Fruit fly (Drosophila melanogaster): ENCODE measurements around the gene CG5003.

CG5003 gene

dm6 chr3R:27953890-27954289 lies 37.6 kb upstream of the CG5003 start, which contains the start of gene CG4951:
Gene CG4951 (minus strand): TSS chr3R:27954112.
- TF ChIP-seq Sox14 (GFP tag; optimal IDR thresholded peaks at IDR 0.05): no peak
- TF ChIP-seq pdm3 (GFP tag; optimal IDR thresholded peaks at IDR 0.05): no peak
- no peak for TF ChIP-seq net (GFP tag; optimal IDR thresholded peaks at IDR 0.05)
- no peak for TF ChIP-seq CG11294 (GFP tag; IDR thresholded peaks at IDR 0.05)
- no peak for TF ChIP-seq CG6792 (GFP tag; optimal IDR thresholded peaks at IDR 0.05)
- no peak for TF ChIP-seq Lpt (GFP tag; optimal IDR thresholded peaks at IDR 0.05)
- TF ChIP-seq Smox (GFP tag; optimal IDR thresholded peaks at IDR 0.05): no peak
- no peak for TF ChIP-seq Hr4 (GFP tag; optimal IDR thresholded peaks at IDR 0.05)
- no peak for TF ChIP-seq Sox15 (GFP tag; optimal IDR thresholded peaks at IDR 0.05)
- TF ChIP-seq CG6808 (GFP tag; optimal IDR thresholded peaks at IDR 0.05): no peak
- TF ChIP-seq CG7368 (GFP tag; optimal IDR thresholded peaks at IDR 0.05): no peak
- no peak for TF ChIP-seq dsx (GFP tag; optimal IDR thresholded peaks at IDR 0.05; ENCODE audit: poor library complexity, severe bottlenecking)

DNA sequence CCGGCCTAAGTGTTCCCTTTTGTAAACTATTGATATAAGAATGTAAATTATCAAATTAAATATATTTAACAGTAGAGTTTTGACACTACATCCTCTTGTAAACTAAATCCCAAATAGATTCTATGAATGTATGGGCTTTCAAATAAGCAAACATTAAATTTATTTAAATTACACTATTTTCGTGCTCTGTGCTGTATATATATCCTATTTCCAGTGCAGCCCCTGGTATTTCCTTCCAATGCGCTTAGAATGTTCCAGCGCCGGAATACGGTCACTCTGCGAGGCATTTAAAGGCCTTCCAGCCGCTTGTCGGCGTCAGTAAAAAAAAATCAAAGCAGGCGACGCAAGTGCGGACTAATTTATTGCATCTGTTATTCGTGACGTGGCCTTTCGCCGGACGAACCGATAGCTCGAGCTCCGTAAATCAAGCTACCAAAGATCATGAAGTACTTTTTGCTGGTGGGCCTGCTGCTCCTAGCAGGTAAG lies 32.1 kb upstream of the CG5003 start, which contains the start of gene Gp93:
Gene Gp93 (plus strand): TSS at position 291 of the 486 bp plus-strand sequence.
- TF ChIP-seq fd59A (GFP tag; optimal IDR thresholded peaks at IDR 0.05) (peak; percentile 25), CG34406 (GFP tag; optimal IDR thresholded peaks at IDR 0.05) (peak; percentile 61), Hr39 (GFP tag; optimal IDR thresholded peaks at IDR 0.05) (no peak), cyc (GFP tag; optimal IDR thresholded peaks at IDR 0.05) (peak; percentile 9), dsx (GFP tag; optimal IDR thresholded peaks at IDR 0.05; ENCODE audit: poor library complexity, severe bottlenecking) (peak; percentile 29), CG10669 (GFP tag; optimal IDR thresholded peaks at IDR 0.05) (no peak), Hr38 (GFP tag; optimal IDR thresholded peaks at IDR 0.05) (no peak), Smox (GFP tag; optimal IDR thresholded peaks at IDR 0.05) (no peak), CG11762 (GFP tag; optimal IDR thresholded peaks at IDR 0.05; ENCODE audit: insufficient read depth) (no peak), Eip93F (GFP tag; optimal IDR thresholded peaks at IDR 0.05) (no peak), salr (GFP tag; optimal IDR thresholded peaks at IDR 0.05) (peak in 1 of 2 experiments; percentile 35), CG6854 (GFP tag; optimal IDR thresholded peaks at IDR 0.05) (peak; percentile 26), svp (GFP tag) (peak; percentile 79), acj6 (GFP tag; optimal IDR thresholded peaks at IDR 0.05) (no peak), Met (GFP tag; optimal IDR thresholded peaks at IDR 0.05) (no peak), Sox14 (GFP tag; optimal IDR thresholded peaks at IDR 0.05) (peak; percentile 46), Eip78C (GFP tag) (peak; percentile 90), spab (GFP tag; optimal IDR thresholded peaks at IDR 0.05) (no peak), CG11294 (GFP tag; IDR thresholded peaks at IDR 0.05) (peak; percentile 49; the same call in 1 of the 2 replicates), CG10631 (GFP tag; optimal IDR thresholded peaks at IDR 0.05) (no peak), CG6163 (GFP tag; IDR thresholded peaks at IDR 0.05) (peak; percentile 72), CG4318 (GFP tag; optimal IDR thresholded peaks at IDR 0.05) (no peak), Ets21C (GFP tag; optimal IDR thresholded peaks at IDR 0.05) (no peak), CG6276 (GFP tag; optimal IDR thresholded peaks at IDR 0.05) (no peak), Hr4 (GFP tag; optimal IDR thresholded peaks at IDR 0.05) (no peak), eg (GFP tag; IDR thresholded peaks at IDR 0.05) (peak; percentile 67; the same call in 2 of the 3 replicates), CG6792 (GFP tag; optimal IDR thresholded peaks at IDR 0.05) (peak; percentile 49), ss (GFP tag; optimal IDR thresholded peaks at IDR 0.05) (no peak), lz (GFP tag; optimal IDR thresholded peaks at IDR 0.05) (peak; percentile 61), net (GFP tag; optimal IDR thresholded peaks at IDR 0.05) (peak; percentile 66), CG6808 (GFP tag; optimal IDR thresholded peaks at IDR 0.05) (peak; percentile 53), CG3919 (GFP tag; optimal IDR thresholded peaks at IDR 0.05) (no peak), Eip75B (GFP tag; optimal IDR thresholded peaks at IDR 0.05) (peak; percentile 20), CG11902 (GFP tag; optimal IDR thresholded peaks at IDR 0.05) (no peak), esn (GFP tag; optimal IDR thresholded peaks at IDR 0.05) (peak; percentile 74), CG8119 (GFP tag; IDR thresholded peaks at IDR 0.05) (peak; percentile 64; the same call in 2 of the 3 replicates), CG32006 (GFP tag; optimal IDR thresholded peaks at IDR 0.05) (peak; percentile 65), CG9139 (GFP tag; optimal IDR thresholded peaks at IDR 0.05) (no peak), Ets96B (tag; optimal IDR thresholded peaks at IDR 0.05) (peak; percentile 51), vri (GFP tag; optimal IDR thresholded peaks at IDR 0.05) (no peak), CG15336 (GFP tag; IDR thresholded peaks at IDR 0.05) (peak; percentile 51; the same call in 1 of the 2 replicates), Lpt (GFP tag; optimal IDR thresholded peaks at IDR 0.05) (peak; percentile 16), CG16779 (tag; optimal IDR thresholded peaks at IDR 0.05) (no peak), CG8319 (GFP tag; optimal IDR thresholded peaks at IDR 0.05) (no peak), fkh (GFP tag; optimal IDR thresholded peaks at IDR 0.05) (no peak)

Measured in whole organism, prepupa.